Fruit fly (Drosophila melanogaster) whole organism, prepupa: ENCODE measurements around the gene CG14855.

Experiments
- CG15336 ChIP-seq: fragments of 200-800 bp; sonication (Bioruptor generic); IDR thresholded peaks from 2 replicates; pipeline ENCODE4 v1.3.6; 2022; ENCODE audit warnings: missing biosample characterization, missing genetic modification characterization
- CG3032 ChIP-seq: fragments of 200-800 bp; optimal IDR thresholded peaks from 2 replicates; lab custom pipeline; 2019; ENCODE audit warnings: missing biosample characterization, mild to moderate bottlenecking, missing genetic modification characterization, moderate library complexity
- CG34406 ChIP-seq: fragments of 200-800 bp; sonication (Bioruptor generic); optimal IDR thresholded peaks from 3 replicates; lab custom pipeline; 2016; ENCODE audit warnings: missing biosample characterization, missing genetic modification characterization
- CG3919 ChIP-seq: fragments of 200-800 bp; sonication (Bioruptor generic); optimal IDR thresholded peaks from 3 replicates; lab custom pipeline; 2016; ENCODE audit warnings: missing biosample characterization, missing genetic modification characterization
- Hr39 ChIP-seq: fragments of 200-800 bp; sonication (Bioruptor generic); optimal IDR thresholded peaks from 2 replicates; lab custom pipeline; 2016; ENCODE audit warnings: missing biosample characterization, missing genetic modification characterization
- Hr4 ChIP-seq: fragments of 200-800 bp; sonication (Bioruptor generic); optimal IDR thresholded peaks from 3 replicates; lab custom pipeline; 2016; ENCODE audit warnings: missing biosample characterization, missing genetic modification characterization
- OdsH ChIP-seq: fragments of 200-800 bp; sonication (Bioruptor generic); optimal IDR thresholded peaks from 3 replicates; lab custom pipeline; 2016; ENCODE audit warnings: missing biosample characterization, missing genetic modification characterization
- Smox ChIP-seq: fragments of 200-800 bp; sonication (Bioruptor generic); optimal IDR thresholded peaks from 3 replicates; lab custom pipeline; 2016; ENCODE audit warnings: missing biosample characterization, missing genetic modification characterization
- Sox102F ChIP-seq: fragments of 200-800 bp; sonication (Bioruptor generic); optimal IDR thresholded peaks from 2 replicates; lab custom pipeline; 2016; ENCODE audit warnings: missing biosample characterization, mild to moderate bottlenecking, missing genetic modification characterization
- acj6 ChIP-seq: fragments of 200-800 bp; sonication (Bioruptor generic); optimal IDR thresholded peaks from 3 replicates; lab custom pipeline; 2016; ENCODE audit warnings: missing biosample characterization, missing genetic modification characterization
- eg ChIP-seq: fragments of 200-800 bp; sonication (Bioruptor generic); IDR thresholded peaks from 3 replicates; pipeline ENCODE4 v1.3.6; 2022; ENCODE audit warnings: missing biosample characterization, missing genetic modification characterization

- TF ChIP-seq eg (GFP tag; lab: Robert Waterston, UW) (peak; percentile 86), CG3919 (GFP tag; lab: Kevin White, UChicago) (peak; percentile 86), Hr39 (GFP tag; lab: Kevin White, UChicago) (peak; percentile 41), CG34406 (GFP tag; lab: Kevin White, UChicago) (peak; percentile 67), Smox (GFP tag; lab: Kevin White, UChicago) (no peak), CG15336 (GFP tag; lab: Robert Waterston, UW) (peak; percentile 90), Hr4 (GFP tag; lab: Kevin White, UChicago) (peak; percentile 92), acj6 (peak; percentile 78), CG3032 (tag; lab: Kevin White, UChicago) (no peak), Sox102F (GFP tag; lab: Kevin White, UChicago) (no peak), OdsH (GFP tag; lab: Kevin White, UChicago) (peak; percentile 82)
Measured at dm6 chr3R:14846924-14847599, 51.0 kb downstream of the CG14855 start.
